Fruit fly (Drosophila melanogaster) S2 (cell line): ENCODE measurements around the gene Cdc5.

Experiments used
- CG8478 ChIP-seq: fragments of >200 bp; optimal IDR thresholded peaks from 2 replicates; lab custom pipeline; 2018
- CTCF ChIP-seq, 2 experiments: fragments of >200 bp; optimal IDR thresholded peaks; 2 replicates each; lab custom pipeline; 2018

- TF ChIP-seq CG8478 (lab: Kevin White, UChicago) (peak; percentile 10), CTCF (optimal IDR thresholded peaks at IDR 0.05; lab: Kevin White, UChicago) (peak; percentile 19 to 41)
These were observed 41.8 kb downstream of the Cdc5 start, which contains the start of gene fwd for dm6 chr3L:319145-320009.
